Fruit fly (Drosophila melanogaster) Kc167 (cell line): Measurements from ENCODE around the gene CG17147.

Experiments used
- Myc ChIP-seq: fragments of >200 bp; optimal IDR thresholded peaks from 2 replicates; lab custom pipeline; 2017; ENCODE audit warnings: missing external identifiers
- ttk ChIP-seq: sonication (Bioruptor generic); optimal IDR thresholded peaks from 2 replicates; lab custom pipeline; 2017; ENCODE audit warnings: missing external identifiers

DNA sequence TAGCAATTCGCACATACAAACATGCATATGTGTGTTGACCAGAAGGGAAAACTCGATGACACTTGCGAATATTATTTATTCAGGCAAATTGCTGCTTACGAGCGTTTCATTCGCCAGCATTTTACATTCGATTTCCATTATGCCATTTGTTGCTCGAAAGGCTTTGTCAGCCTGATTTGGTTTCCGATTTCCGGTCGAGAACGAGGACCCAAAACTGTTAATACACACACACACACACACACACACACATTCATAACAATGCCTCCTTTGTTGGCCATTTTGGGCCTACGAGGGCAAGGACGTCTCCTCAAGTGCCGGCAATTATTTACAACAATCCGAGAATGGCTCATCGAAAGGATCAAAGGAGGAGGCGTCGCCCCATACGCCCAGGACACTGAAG is 46.0 kb upstream of the CG17147 start:
- TF ChIP-seq Myc (lab: Kevin White, UChicago) (no peak), ttk (no peak)
